Worm (Caenorhabditis elegans): ENCODE data around the gene acs-4.

acs-4 gene

ce11 chrIII:7198838-7199237, 31.2 kb downstream of the acs-4 start, which contains the start of gene pfd-5 (continued):
- TF ChIP-seq sup-37 (GFP tag; optimal IDR thresholded peaks at IDR 0.05), result no peak
- TF ChIP-seq hlh-17 (GFP tag; optimal IDR thresholded peaks at IDR 0.05; ENCODE audit: borderline replicate concordance), result no peak
- no peak for TF ChIP-seq mef-2 (tag; optimal IDR thresholded peaks at IDR 0.05)
- peak; percentile 97 for TF ChIP-seq rnt-1 (tag; optimal IDR thresholded peaks at IDR 0.05)
- no peak for TF ChIP-seq lin-39 (tag; optimal IDR thresholded peaks at IDR 0.05)
- peak in 1 of 2 experiments; percentile 36 for TF ChIP-seq mdl-1 (tag; optimal IDR thresholded peaks at IDR 0.05)
- TF ChIP-seq grh-1 (GFP tag; IDR thresholded peaks at IDR 0.05), result no peak
- peak; percentile 81 for TF ChIP-seq tbx-2 (tag; optimal IDR thresholded peaks at IDR 0.05)
- peak; percentile 17 for TF ChIP-seq fos-1 (tag; optimal IDR thresholded peaks at IDR 0.05)
- TF ChIP-seq fkh-10 (GFP tag; optimal IDR thresholded peaks at IDR 0.05), result no peak

- peak; percentile 40 for TF ChIP-seq nhr-71 (tag; optimal IDR thresholded peaks at IDR 0.05)
- TF ChIP-seq blmp-1 (tag; optimal IDR thresholded peaks at IDR 0.05), result peak; percentile 53
- TF ChIP-seq elt-3 (tag; optimal IDR thresholded peaks at IDR 0.05), result peak in 3 of 6 experiments; percentile 13 to 92 (median 48)
- TF ChIP-seq lin-35 (GFP tag; optimal IDR thresholded peaks at IDR 0.05), result peak in 1 of 2 experiments; percentile 6
- no peak for TF ChIP-seq unc-30 (tag; optimal IDR thresholded peaks at IDR 0.05)
- no peak for TF ChIP-seq efl-1 (optimal IDR thresholded peaks at IDR 0.05)
- TF ChIP-seq efl-1 (GFP tag; optimal IDR thresholded peaks at IDR 0.05 in 1 of 2), result peak in 1 of 2 experiments; percentile 21
- peak; percentile 91 for TF ChIP-seq nhr-85 (tag)
- no peak for TF ChIP-seq xbp-1 (tag; optimal IDR thresholded peaks at IDR 0.05)
- TF ChIP-seq snu-23 (GFP tag; optimal IDR thresholded peaks at IDR 0.05), result peak; percentile 23
- peak; percentile 22 for TF ChIP-seq lin-14 (GFP tag; optimal IDR thresholded peaks at IDR 0.05)
- peak; percentile 3 to 24 for TF ChIP-seq lsy-2 (tag; optimal IDR thresholded peaks at IDR 0.05)
These were observed 31.8 kb downstream of the acs-4 start for ce11 chrIII:7199467-7199866.

ce11 chrIII:7201378-7202256, 34.0 kb downstream of the acs-4 start, which contains the start of gene dpy-31:
Gene dpy-31, plus strand, starts transcription at chrIII:7202206.
- TF ChIP-seq nhr-19 (GFP tag; conservative IDR thresholded peaks at IDR 0.05), result no peak
- peak; percentile 19 for TF ChIP-seq tbx-2 (tag; optimal IDR thresholded peaks at IDR 0.05)
- TF ChIP-seq lsy-2 (tag; optimal IDR thresholded peaks at IDR 0.05), result peak; percentile 8 to 57
- peak; percentile 58 for TF ChIP-seq lin-14 (GFP tag; optimal IDR thresholded peaks at IDR 0.05)
- TF ChIP-seq elt-3 (tag; optimal IDR thresholded peaks at IDR 0.05), result peak in 3 of 6 experiments; percentile 10 to 79 (median 21)
- no peak for TF ChIP-seq rnt-1 (tag; optimal IDR thresholded peaks at IDR 0.05)
- TF ChIP-seq nhr-71 (tag; optimal IDR thresholded peaks at IDR 0.05), result peak; percentile 37
- TF ChIP-seq hpl-2 (GFP tag; optimal IDR thresholded peaks at IDR 0.05), result no peak
- no peak for TF ChIP-seq pax-3 (tag; optimal IDR thresholded peaks at IDR 0.05)
- TF ChIP-seq dpl-1 (GFP tag; optimal IDR thresholded peaks at IDR 0.05), result peak in 2 of 3 experiments; percentile 2 to 17
- peak; percentile 29 for TF ChIP-seq mep-1 (tag; optimal IDR thresholded peaks at IDR 0.05)
- no peak for TF ChIP-seq nhr-28 (tag; optimal IDR thresholded peaks at IDR 0.05)
- TF ChIP-seq snu-23 (GFP tag; optimal IDR thresholded peaks at IDR 0.05), result peak; percentile 14
- peak; percentile 98 for TF ChIP-seq blmp-1 (tag; optimal IDR thresholded peaks at IDR 0.05)
- peak; percentile 35 for TF ChIP-seq nhr-20 (tag; optimal IDR thresholded peaks at IDR 0.05)
- TF ChIP-seq xbp-1 (tag; optimal IDR thresholded peaks at IDR 0.05), result no peak
- TF ChIP-seq ceh-63 (GFP tag; optimal IDR thresholded peaks at IDR 0.05), result no peak
- TF ChIP-seq efl-1 (optimal IDR thresholded peaks at IDR 0.05), result no peak
- TF ChIP-seq efl-1 (GFP tag; optimal IDR thresholded peaks at IDR 0.05 in 1 of 2), result peak in 1 of 2 experiments; percentile 42
- TF ChIP-seq nhr-77 (tag; optimal IDR thresholded peaks at IDR 0.05), result no peak
- TF ChIP-seq alr-1 (tag; optimal IDR thresholded peaks at IDR 0.05; ENCODE audit: borderline replicate concordance), result no peak
- TF ChIP-seq swsn-7 (tag; optimal IDR thresholded peaks at IDR 0.05), result no peak
